Fruit fly (Drosophila melanogaster) whole organism, prepupa: ENCODE data around the gene CG7655.

Experiments used
- Blimp-1 ChIP-seq: fragments of 200-800 bp; sonication (Bioruptor generic); optimal IDR thresholded peaks from 3 replicates; lab custom pipeline; 2017; ENCODE audit warnings: missing biosample characterization, missing genetic modification characterization, mild to moderate bottlenecking, moderate library complexity, missing genetic modification reagents
- CG10669 ChIP-seq: fragments of 200-800 bp; sonication (Bioruptor generic); optimal IDR thresholded peaks from 3 replicates; lab custom pipeline; 2018; ENCODE audit warnings: missing biosample characterization, mild to moderate bottlenecking, missing genetic modification characterization, moderate library complexity
- CG11294 ChIP-seq: fragments of 200-800 bp; sonication (Bioruptor generic); IDR thresholded peaks from 2 replicates; pipeline ENCODE4 v1.3.6; 2022; ENCODE audit warnings: missing biosample characterization, missing genetic modification characterization
- CG11762 ChIP-seq: fragments of 200-800 bp; sonication (Bioruptor generic); optimal IDR thresholded peaks from 3 replicates; lab custom pipeline; 2016; ENCODE audit warnings: missing biosample characterization, missing genetic modification characterization; ENCODE audit not compliant: insufficient read depth
- CG1621 ChIP-seq: fragments of 200-800 bp; sonication (Bioruptor generic); optimal IDR thresholded peaks from 3 replicates; lab custom pipeline; 2018; ENCODE audit warnings: missing biosample characterization, mild to moderate bottlenecking, missing genetic modification characterization
- CG31627 ChIP-seq: fragments of 200-800 bp; sonication (Bioruptor generic); optimal IDR thresholded peaks from 3 replicates; lab custom pipeline; 2016; ENCODE audit warnings: missing biosample characterization, missing genetic modification characterization
- CG32006 ChIP-seq: fragments of 200-800 bp; sonication (Bioruptor generic); optimal IDR thresholded peaks from 3 replicates; lab custom pipeline; 2017; ENCODE audit warnings: missing biosample characterization, mild to moderate bottlenecking, missing genetic modification characterization
- CG34406 ChIP-seq: fragments of 200-800 bp; sonication (Bioruptor generic); optimal IDR thresholded peaks from 3 replicates; lab custom pipeline; 2016; ENCODE audit warnings: missing biosample characterization, missing genetic modification characterization
- CG3919 ChIP-seq: fragments of 200-800 bp; sonication (Bioruptor generic); optimal IDR thresholded peaks from 3 replicates; lab custom pipeline; 2016; ENCODE audit warnings: missing biosample characterization, missing genetic modification characterization
- CG4318 ChIP-seq: fragments of 200-800 bp; sonication (Bioruptor generic); optimal IDR thresholded peaks from 3 replicates; lab custom pipeline; 2017; ENCODE audit warnings: missing biosample characterization, mild to moderate bottlenecking, missing genetic modification characterization
- CG6163 ChIP-seq: fragments of 200-800 bp; sonication (Bioruptor generic); IDR thresholded peaks from 3 replicates; pipeline ENCODE4 v1.3.6; 2022; ENCODE audit warnings: missing biosample characterization, missing genetic modification characterization
- CG6792 ChIP-seq: fragments of 200-800 bp; sonication (Bioruptor generic); optimal IDR thresholded peaks from 3 replicates; lab custom pipeline; 2016; ENCODE audit warnings: missing biosample characterization, missing genetic modification characterization
- CG6808 ChIP-seq: fragments of 200-800 bp; sonication (Bioruptor generic); optimal IDR thresholded peaks from 3 replicates; lab custom pipeline; 2017; ENCODE audit warnings: missing biosample characterization, missing genetic modification characterization, mild to moderate bottlenecking, moderate library complexity, missing genetic modification reagents
- CG6854 ChIP-seq: fragments of 200-800 bp; sonication (Bioruptor generic); optimal IDR thresholded peaks from 2 replicates; lab custom pipeline; 2017; ENCODE audit warnings: missing biosample characterization, mild to moderate bottlenecking, missing genetic modification characterization
- CG7368 ChIP-seq: fragments of 200-800 bp; sonication (Bioruptor generic); optimal IDR thresholded peaks from 3 replicates; lab custom pipeline; 2016; ENCODE audit warnings: missing biosample characterization, missing genetic modification characterization
- CG8119 ChIP-seq: fragments of 200-800 bp; sonication (Bioruptor generic); IDR thresholded peaks from 3 replicates; pipeline ENCODE4 v1.3.6; 2022; ENCODE audit warnings: missing biosample characterization, missing genetic modification characterization
- CG8319 ChIP-seq: fragments of 200-800 bp; sonication (Bioruptor generic); optimal IDR thresholded peaks from 3 replicates; lab custom pipeline; 2016; ENCODE audit warnings: missing biosample characterization, missing genetic modification characterization
- CG9139 ChIP-seq: fragments of 200-800 bp; sonication (Bioruptor generic); optimal IDR thresholded peaks from 3 replicates; lab custom pipeline; 2017; ENCODE audit warnings: missing biosample characterization, mild to moderate bottlenecking, missing genetic modification characterization
- Eip78C ChIP-seq: fragments of 200-800 bp; sonication (Bioruptor generic); peaks from one replicate; lab custom pipeline; 2016; ENCODE audit warnings: missing biosample characterization, missing genetic modification characterization
- Eip93F ChIP-seq: fragments of 200-800 bp; sonication (Bioruptor generic); optimal IDR thresholded peaks from 2 replicates; lab custom pipeline; 2016; ENCODE audit warnings: missing biosample characterization, mild to moderate bottlenecking, missing genetic modification characterization
- Ets21C ChIP-seq: fragments of 200-800 bp; sonication (Bioruptor generic); optimal IDR thresholded peaks from 3 replicates; lab custom pipeline; 2016; ENCODE audit warnings: missing biosample characterization, missing genetic modification characterization
- Ets96B ChIP-seq: fragments of 200-800 bp; optimal IDR thresholded peaks from 2 replicates; lab custom pipeline; 2019; ENCODE audit warnings: missing biosample characterization, mild to moderate bottlenecking, missing genetic modification characterization, moderate library complexity
- Gug ChIP-seq: fragments of 200-800 bp; sonication (Bioruptor generic); IDR thresholded peaks from 2 replicates; pipeline ENCODE4 v1.3.6; 2022; ENCODE audit warnings: missing biosample characterization, missing genetic modification characterization
- Hr38 ChIP-seq: sonication (Bioruptor generic); optimal IDR thresholded peaks from 2 replicates; lab custom pipeline; 2016; ENCODE audit warnings: missing biosample characterization, missing genetic modification characterization
- Hr39 ChIP-seq: fragments of 200-800 bp; sonication (Bioruptor generic); optimal IDR thresholded peaks from 2 replicates; lab custom pipeline; 2016; ENCODE audit warnings: missing biosample characterization, missing genetic modification characterization
- Hr4 ChIP-seq: fragments of 200-800 bp; sonication (Bioruptor generic); optimal IDR thresholded peaks from 3 replicates; lab custom pipeline; 2016; ENCODE audit warnings: missing biosample characterization, missing genetic modification characterization
- Lpt ChIP-seq: fragments of 200-800 bp; sonication (Bioruptor generic); optimal IDR thresholded peaks from 3 replicates; lab custom pipeline; 2016; ENCODE audit warnings: missing biosample characterization, missing genetic modification characterization
- Met ChIP-seq: fragments of 200-800 bp; sonication (Bioruptor generic); optimal IDR thresholded peaks from 3 replicates; lab custom pipeline; 2016; ENCODE audit warnings: missing biosample characterization, missing genetic modification characterization
- OdsH ChIP-seq: fragments of 200-800 bp; sonication (Bioruptor generic); optimal IDR thresholded peaks from 3 replicates; lab custom pipeline; 2016; ENCODE audit warnings: missing biosample characterization, missing genetic modification characterization
- Sox102F ChIP-seq: fragments of 200-800 bp; sonication (Bioruptor generic); optimal IDR thresholded peaks from 2 replicates; lab custom pipeline; 2016; ENCODE audit warnings: missing biosample characterization, mild to moderate bottlenecking, missing genetic modification characterization
- Sox14 ChIP-seq: fragments of 200-800 bp; sonication (Bioruptor generic); optimal IDR thresholded peaks from 3 replicates; lab custom pipeline; 2016; ENCODE audit warnings: missing biosample characterization, missing genetic modification characterization
- achi ChIP-seq: fragments of 200-800 bp; sonication (Bioruptor generic); optimal IDR thresholded peaks from 3 replicates; lab custom pipeline; 2016; ENCODE audit warnings: missing biosample characterization, missing genetic modification characterization
- acj6 ChIP-seq: fragments of 200-800 bp; sonication (Bioruptor generic); optimal IDR thresholded peaks from 3 replicates; lab custom pipeline; 2016; ENCODE audit warnings: missing biosample characterization, missing genetic modification characterization
- cyc ChIP-seq: fragments of 200-800 bp; sonication (Bioruptor generic); optimal IDR thresholded peaks from 3 replicates; lab custom pipeline; 2016; ENCODE audit warnings: missing biosample characterization, missing genetic modification characterization
- dac ChIP-seq: fragments of 200-800 bp; sonication (Bioruptor generic); optimal IDR thresholded peaks from 2 replicates; lab custom pipeline; 2017; ENCODE audit warnings: missing biosample characterization, mild to moderate bottlenecking, missing genetic modification characterization
- dsx ChIP-seq: fragments of 200-800 bp; optimal IDR thresholded peaks from 3 replicates; lab custom pipeline; 2019; ENCODE audit warnings: missing biosample characterization, mild to moderate bottlenecking, missing genetic modification characterization, moderate library complexity; ENCODE audit not compliant: poor library complexity, severe bottlenecking
- eg ChIP-seq: fragments of 200-800 bp; sonication (Bioruptor generic); IDR thresholded peaks from 3 replicates; pipeline ENCODE4 v1.3.6; 2022; ENCODE audit warnings: missing biosample characterization, missing genetic modification characterization
- esn ChIP-seq: fragments of 200-800 bp; sonication (Bioruptor generic); optimal IDR thresholded peaks from 2 replicates; lab custom pipeline; 2016; ENCODE audit warnings: missing biosample characterization, mild to moderate bottlenecking, missing genetic modification characterization, moderate library complexity
- fd85E ChIP-seq: fragments of 200-800 bp; sonication (Bioruptor generic); optimal IDR thresholded peaks from 3 replicates; lab custom pipeline; 2016; ENCODE audit warnings: missing biosample characterization, missing genetic modification characterization
- fkh ChIP-seq: fragments of 200-800 bp; sonication (Bioruptor generic); optimal IDR thresholded peaks from 3 replicates; lab custom pipeline; 2017; ENCODE audit warnings: missing biosample characterization, mild to moderate bottlenecking, missing genetic modification characterization, moderate library complexity
- lz ChIP-seq: fragments of 200-800 bp; sonication (Bioruptor generic); optimal IDR thresholded peaks from 3 replicates; lab custom pipeline; 2016; ENCODE audit warnings: missing biosample characterization, missing genetic modification characterization
- net ChIP-seq: fragments of 200-800 bp; sonication (Bioruptor generic); optimal IDR thresholded peaks from 3 replicates; lab custom pipeline; 2016; ENCODE audit warnings: missing biosample characterization, missing genetic modification characterization
- pdm3 ChIP-seq: fragments of 200-800 bp; sonication (Bioruptor generic); optimal IDR thresholded peaks from 3 replicates; lab custom pipeline; 2016; ENCODE audit warnings: missing biosample characterization, missing genetic modification characterization
- salr ChIP-seq, 2 experiments: fragments of 200-800 bp; sonication (Bioruptor generic); optimal IDR thresholded peaks; 3 replicates each; lab custom pipeline; 2016 to 2018; ENCODE audit warnings: missing biosample characterization in 2 of 2, missing genetic modification characterization in 2 of 2, mild to moderate bottlenecking in 1 of 2
- spab ChIP-seq: fragments of 200-800 bp; sonication (Bioruptor generic); optimal IDR thresholded peaks from 2 replicates; lab custom pipeline; 2017; ENCODE audit warnings: missing biosample characterization, mild to moderate bottlenecking, missing genetic modification characterization, missing genetic modification reagents
- svp ChIP-seq: fragments of 200-800 bp; sonication (Bioruptor generic); peaks from one replicate; lab custom pipeline; 2016; ENCODE audit warnings: missing biosample characterization, missing genetic modification characterization
- topi ChIP-seq: fragments of 200-800 bp; sonication (Bioruptor generic); optimal IDR thresholded peaks from 3 replicates; lab custom pipeline; 2016; ENCODE audit warnings: missing biosample characterization, missing genetic modification characterization
- vri ChIP-seq: fragments of 200-800 bp; sonication (Bioruptor generic); optimal IDR thresholded peaks from 3 replicates; lab custom pipeline; 2016; ENCODE audit warnings: missing biosample characterization, mild to moderate bottlenecking, missing genetic modification characterization

Gene CG7655

DNA sequence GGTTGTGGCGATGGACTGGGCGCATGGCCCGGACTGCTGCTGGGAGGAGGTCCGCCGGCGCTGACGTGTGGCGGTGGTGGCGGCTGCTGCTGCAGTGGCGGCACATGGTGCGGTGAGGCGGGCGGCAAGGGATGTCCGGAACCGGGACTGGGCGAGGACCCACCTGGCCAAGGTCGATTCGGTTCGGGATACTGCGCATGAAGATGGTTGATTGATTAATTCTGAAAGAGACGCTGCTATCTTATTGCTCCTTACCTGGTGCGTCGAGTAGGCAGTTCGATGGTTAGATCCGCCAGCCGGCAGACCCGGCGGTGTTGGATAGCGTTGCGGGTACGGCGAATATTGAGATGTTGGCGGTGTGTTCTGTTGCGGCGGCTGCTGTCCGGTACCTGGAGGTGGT, 25.3 kb downstream of the CG7655 start:
- no peak for TF ChIP-seq CG4318 (GFP tag; lab: Kevin White, UChicago)
- TF ChIP-seq dac (GFP tag; lab: Kevin White, UChicago) = no peak
- TF ChIP-seq Hr38 (GFP tag; lab: Kevin White, UChicago) = no peak
- TF ChIP-seq CG34406 (GFP tag; lab: Kevin White, UChicago) = no peak
- no peak for TF ChIP-seq achi (GFP tag; lab: Kevin White, UChicago)

DNA sequence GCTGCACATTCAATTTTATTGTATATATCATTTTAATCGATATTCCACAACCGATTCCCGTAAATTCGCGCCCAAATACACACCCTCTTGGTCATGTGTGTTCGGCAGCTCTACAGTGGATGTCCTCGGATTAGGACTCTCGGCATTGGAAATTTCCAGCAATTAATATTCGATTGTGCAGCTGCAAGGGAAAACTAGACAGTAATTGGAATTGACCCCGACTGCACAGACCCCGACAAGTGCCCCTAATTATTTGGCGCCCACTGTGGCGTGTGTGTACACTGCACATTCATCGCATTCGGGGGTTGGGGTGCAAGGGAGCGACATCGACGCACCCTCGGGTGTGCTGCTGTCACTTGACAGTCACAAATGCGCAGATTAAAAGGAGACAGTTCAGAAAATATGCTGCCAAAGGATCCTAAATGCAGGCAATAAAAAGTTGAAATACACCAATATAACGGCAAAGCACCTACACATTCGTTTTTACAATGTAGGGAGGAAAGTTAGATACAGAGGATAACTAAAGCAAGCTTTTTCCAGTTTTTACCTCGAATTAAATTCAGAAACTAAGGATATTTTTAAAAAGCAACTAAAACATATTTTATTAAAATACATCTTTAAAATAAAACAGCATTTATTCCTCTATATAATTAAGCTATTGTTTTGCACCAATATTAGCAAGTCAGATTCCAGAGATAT, 26.5 kb downstream of the CG7655 start:
- TF ChIP-seq Met (GFP tag; lab: Kevin White, UChicago) (peak; percentile 24), salr (GFP tag; optimal IDR thresholded peaks at IDR 0.05; lab: Kevin White, UChicago) (peak in 1 of 2 experiments; percentile 18), acj6 (GFP tag; lab: Kevin White, UChicago) (no peak), fkh (GFP tag; lab: Kevin White, UChicago) (no peak), CG34406 (GFP tag; lab: Kevin White, UChicago) (no peak), net (GFP tag; lab: Kevin White, UChicago) (no peak), Hr38 (GFP tag; lab: Kevin White, UChicago) (no peak), CG11762 (GFP tag; lab: Kevin White, UChicago) (no peak), spab (GFP tag; lab: Kevin White, UChicago) (no peak), Sox102F (peak; percentile 13), CG31627 (GFP tag; lab: Kevin White, UChicago) (peak; percentile 52), Hr4 (GFP tag; lab: Kevin White, UChicago) (no peak), CG3919 (GFP tag; lab: Kevin White, UChicago) (peak; percentile 8), dsx (GFP tag; lab: Kevin White, UChicago) (no peak), CG6854 (GFP tag; lab: Kevin White, UChicago) (no peak), CG9139 (GFP tag; lab: Kevin White, UChicago) (no peak), CG6808 (GFP tag; lab: Kevin White, UChicago) (no peak), Lpt (GFP tag; lab: Kevin White, UChicago) (no peak), CG4318 (GFP tag; lab: Kevin White, UChicago) (no peak), achi (GFP tag; lab: Kevin White, UChicago) (no peak), esn (GFP tag; lab: Kevin White, UChicago) (peak; percentile 35), OdsH (GFP tag; lab: Kevin White, UChicago) (no peak), CG8319 (GFP tag; lab: Kevin White, UChicago) (no peak), Eip93F (GFP tag; lab: Kevin White, UChicago) (no peak), Gug (GFP tag; lab: Robert Waterston, UW) (peak; percentile 17; the same call in 1 of the 2 replicates), Eip78C (peak; percentile 65), pdm3 (GFP tag; lab: Kevin White, UChicago) (peak; percentile 34), CG32006 (GFP tag; lab: Kevin White, UChicago) (peak; percentile 8), Ets96B (peak; percentile 18), cyc (GFP tag; lab: Kevin White, UChicago) (peak; percentile 5), fd85E (GFP tag; lab: Kevin White, UChicago) (no peak), vri (GFP tag; lab: Kevin White, UChicago) (no peak), CG10669 (GFP tag; lab: Kevin White, UChicago) (peak; percentile 4), CG6792 (no peak), Hr39 (GFP tag; lab: Kevin White, UChicago) (peak; percentile 26), CG6163 (GFP tag; lab: Robert Waterston, UW) (peak; percentile 62; the same call in 2 of the 3 replicates), topi (GFP tag; lab: Kevin White, UChicago) (peak; percentile 20), eg (GFP tag; lab: Robert Waterston, UW) (peak; percentile 17; the same call in 1 of the 3 replicates), Ets21C (GFP tag; lab: Kevin White, UChicago) (peak; percentile 4), svp (peak; percentile 71), CG1621 (peak; percentile 4), Sox14 (GFP tag; lab: Kevin White, UChicago) (peak; percentile 29), Blimp-1 (GFP tag; lab: Kevin White, UChicago) (no peak), lz (GFP tag; lab: Kevin White, UChicago) (peak; percentile 21), CG11294 (GFP tag; lab: Robert Waterston, UW) (no peak), CG8119 (GFP tag; lab: Robert Waterston, UW) (no peak), CG7368 (no peak)
